Worm (Caenorhabditis elegans): ENCODE measurements around the gene lgc-52.

DNA sequence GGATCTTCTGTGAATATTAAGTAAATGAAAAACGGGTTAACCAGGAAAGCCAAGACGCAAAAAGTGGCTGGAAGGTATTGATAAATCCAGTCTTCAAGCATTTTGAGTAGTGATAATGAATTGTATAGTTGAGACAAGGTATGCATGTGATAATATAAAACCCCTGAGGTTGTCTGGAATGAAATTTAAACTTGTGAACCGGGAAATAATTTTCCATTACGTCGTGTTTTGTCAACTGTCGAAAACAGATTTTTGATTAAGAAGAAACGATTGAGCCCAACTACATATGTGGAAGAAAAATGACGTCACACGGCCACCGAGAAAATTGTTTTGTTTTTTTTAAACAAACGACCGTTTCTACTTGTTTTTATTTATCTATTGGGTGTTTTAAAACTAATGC, 16.2 kb downstream of the lgc-52 start, which contains the start of gene srj-42:
- TF ChIP-seq dao-5 (tag; optimal IDR thresholded peaks at IDR 0.05) (no peak), W03F9.2 (tag; optimal IDR thresholded peaks at IDR 0.05) (no peak)

All from whole organism, L4/young adult.